Fruit fly (Drosophila melanogaster): ENCODE results near the gene CG5274.

DNA sequence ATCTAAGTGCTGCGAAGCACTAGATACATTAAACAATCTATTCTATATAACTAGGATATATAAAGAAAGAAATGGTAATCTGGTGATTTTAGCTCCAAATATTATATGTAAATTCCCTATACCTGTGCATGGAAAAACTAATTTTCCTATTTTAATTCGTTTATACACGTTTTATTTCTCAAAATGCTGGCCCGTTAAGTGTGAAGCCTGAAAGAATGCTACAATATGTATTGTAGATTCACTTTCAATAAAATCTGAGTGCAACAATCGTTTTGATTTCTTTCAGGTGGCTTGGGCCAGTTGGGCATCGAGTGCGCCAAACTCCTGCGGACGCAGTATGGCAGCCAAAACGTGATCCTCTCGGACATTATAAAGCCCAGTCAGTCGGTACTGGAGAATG lies 40.0 kb upstream of the CG5274 start:
- TF ChIP-seq Xrp1 (GFP tag; IDR thresholded peaks at IDR 0.05) (no peak), CG16863 (GFP tag; optimal IDR thresholded peaks at IDR 0.05) (no peak), CG7786 (GFP tag; optimal IDR thresholded peaks at IDR 0.05) (no peak), CG8478 (optimal IDR thresholded peaks at IDR 0.05) (no peak), dmrt11E (tag; optimal IDR thresholded peaks at IDR 0.05) (no peak), CG12071 (GFP tag; optimal IDR thresholded peaks at IDR 0.05) (no peak), CG31365 (tag; optimal IDR thresholded peaks at IDR 0.05) (no peak), psq (GFP tag; optimal IDR thresholded peaks at IDR 0.05) (no peak), sqz (GFP tag; optimal IDR thresholded peaks at IDR 0.05) (no peak), en (GFP tag; optimal IDR thresholded peaks at IDR 0.05) (no peak), CG2129 (GFP tag; IDR thresholded peaks at IDR 0.05; ENCODE audit: partially characterized antibody) (no peak)

Measured in whole organism, embryonic.